Worm (Caenorhabditis elegans) whole organism, L1 larva: ENCODE data around the gene Y39A3CL.3.

Source experiments
- ceh-88 ChIP-seq: fragments of 200-800 bp; sonication (Bioruptor generic); IDR thresholded peaks from 2 replicates; pipeline ENCODE4 v1.3.6; 2022; ENCODE audit warnings: missing genetic modification characterization, missing compliant biosample characterization
- nhr-90 ChIP-seq: sonication (generic microtip); optimal IDR thresholded peaks from 2 replicates; lab custom pipeline; 2016; ENCODE audit warnings: mild to moderate bottlenecking, missing genetic modification characterization, missing compliant biosample characterization; ENCODE audit not compliant: poor library complexity
- sox-4 ChIP-seq: sonication (generic microtip); optimal IDR thresholded peaks from 2 replicates; lab custom pipeline; 2016; ENCODE audit warnings: missing genetic modification characterization, missing compliant biosample characterization
- sptf-1 ChIP-seq: fragments of 150-350 bp; optimal IDR thresholded peaks from 2 replicates; lab custom pipeline; 2014; ENCODE audit warnings: missing biosample characterization, missing genetic modification characterization
- ztf-4 ChIP-seq: fragments of 150-350 bp; optimal IDR thresholded peaks from 2 replicates; lab custom pipeline; 2014; ENCODE audit warnings: missing biosample characterization, missing genetic modification characterization

- TF ChIP-seq sptf-1 (tag; lab: Kevin White, UChicago) (no peak), sox-4 (tag; lab: Kevin White, UChicago) (no peak), nhr-90 (no peak), ceh-88 (GFP tag; lab: Robert Waterston, UW) (no peak), ztf-4 (tag; lab: Kevin White, UChicago) (no peak)
Measured at ce11 chrIII:1743081-1743480, 34.5 kb upstream of the Y39A3CL.3 start.
